Worm (Caenorhabditis elegans) whole organism, L1 larva: ENCODE results near the gene wdr-4.

Experiments
- ceh-8 ChIP-seq: fragments of 200-800 bp; sonication (Bioruptor generic); optimal IDR thresholded peaks from 2 replicates; lab custom pipeline; 2018; ENCODE audit warnings: mild to moderate bottlenecking, missing genetic modification characterization, moderate library complexity, missing compliant biosample characterization
- ceh-82 ChIP-seq, 3 experiments: fragments of 150-350 bp in 1 of 3; sonication (generic microtip) in 2 of 3; optimal IDR thresholded peaks; 2 replicates each; lab custom pipeline; 2014 to 2017; ENCODE audit warnings: missing biosample characterization in 3 of 3, missing genetic modification characterization in 3 of 3
- egl-27 ChIP-seq, 2 experiments: fragments of 150-350 bp in 1 of 2; sonication (generic microtip); optimal IDR thresholded peaks; 3 replicates each; lab custom pipeline; 2017 to 2018; ENCODE audit warnings: missing biosample characterization in 2 of 2, missing genetic modification characterization in 2 of 2, missing genetic modification reagents in 2 of 2
- fos-1 ChIP-seq: fragments of 150-350 bp; optimal IDR thresholded peaks from 2 replicates; lab custom pipeline; 2014; ENCODE audit warnings: missing biosample characterization, missing genetic modification characterization
- hlh-17 ChIP-seq: fragments of 200-800 bp; sonication (Bioruptor generic); optimal IDR thresholded peaks from 2 replicates; lab custom pipeline; 2018; ENCODE audit warnings: missing genetic modification characterization, mild to moderate bottlenecking, missing compliant biosample characterization, moderate library complexity, borderline replicate concordance
- lin-15B ChIP-seq: fragments of 150-350 bp; sonication (generic microtip); optimal IDR thresholded peaks from 3 replicates; lab custom pipeline; 2014; ENCODE audit warnings: missing biosample characterization, missing genetic modification characterization
- lin-39 ChIP-seq: fragments of 150-350 bp; optimal IDR thresholded peaks from 2 replicates; lab custom pipeline; 2014; ENCODE audit warnings: missing biosample characterization, missing genetic modification reagents, missing genetic modification characterization
- lsy-2 ChIP-seq, 2 experiments: fragments of 150-350 bp; optimal IDR thresholded peaks; 2 replicates each; lab custom pipeline; 2014; ENCODE audit warnings: missing biosample characterization in 2 of 2, missing genetic modification characterization in 2 of 2
- nhr-237 ChIP-seq: fragments of 150-350 bp; optimal IDR thresholded peaks from 2 replicates; lab custom pipeline; 2014; ENCODE audit warnings: missing biosample characterization, missing genetic modification characterization
- unc-130 ChIP-seq: fragments of 150-350 bp; optimal IDR thresholded peaks from 2 replicates; lab custom pipeline; 2017; ENCODE audit warnings: missing biosample characterization, missing genetic modification characterization, inconsistent platforms
- zag-1 ChIP-seq: fragments of 150-350 bp; optimal IDR thresholded peaks from 2 replicates; lab custom pipeline; 2014; ENCODE audit warnings: missing biosample characterization, missing genetic modification characterization

- TF ChIP-seq lsy-2 (tag; optimal IDR thresholded peaks at IDR 0.05; lab: Kevin White, UChicago) = no peak
- TF ChIP-seq hlh-17 (GFP tag; lab: Kevin White, UChicago) = no peak
- no peak for TF ChIP-seq ceh-82 (tag; optimal IDR thresholded peaks at IDR 0.05; lab: Kevin White, UChicago)
- no peak for TF ChIP-seq nhr-237 (tag; lab: Kevin White, UChicago)
- TF ChIP-seq fos-1 = no peak
- no peak for TF ChIP-seq zag-1 (tag; lab: Kevin White, UChicago)
- TF ChIP-seq lin-15B (tag; lab: Kevin White, UChicago) = peak; percentile 13
- TF ChIP-seq ceh-8 (GFP tag; lab: Kevin White, UChicago) = no peak
- TF ChIP-seq egl-27 (tag; optimal IDR thresholded peaks at IDR 0.05; lab: Kevin White, UChicago) = no peak
- no peak for TF ChIP-seq unc-130
- TF ChIP-seq lin-39 (tag; lab: Kevin White, UChicago) = no peak
Observed at ce11 chrIII:6722208-6722679, 3.3 kb upstream of the wdr-4 start, which contains the start of the genes bath-41 and F37A4.2.
